Fruit fly (Drosophila melanogaster) whole organism, embryonic: Measurements from ENCODE around the gene CG14183.

ENCODE experiments used
- Adf1 ChIP-seq: fragments of 200-800 bp; sonication (Bioruptor generic); IDR thresholded peaks from 2 replicates; pipeline ENCODE4 v1.3.6; 2022; ENCODE audit warnings: missing biosample characterization, missing genetic modification characterization
- CG34376 ChIP-seq: fragments of 200-800 bp; sonication (Bioruptor generic); optimal IDR thresholded peaks from 2 replicates; lab custom pipeline; 2018; ENCODE audit warnings: missing biosample characterization, mild to moderate bottlenecking, missing genetic modification characterization
- CG7372 ChIP-seq: fragments of 200-800 bp; sonication (Bioruptor generic); IDR thresholded peaks from 2 replicates; pipeline ENCODE4 v1.3.6; 2022; ENCODE audit warnings: missing biosample characterization, missing genetic modification characterization
- Elba2 ChIP-seq: fragments of 200-800 bp; sonication (Bioruptor generic); optimal IDR thresholded peaks from 3 replicates; lab custom pipeline; 2016; ENCODE audit warnings: missing biosample characterization, missing genetic modification characterization
- Pdp1 ChIP-seq, 2 experiments: fragments of 200-800 bp; sonication (Bioruptor generic); optimal IDR thresholded peaks; 3 replicates each; lab custom pipeline; 2016; ENCODE audit warnings: missing biosample characterization in 2 of 2, missing genetic modification characterization in 2 of 2, mild to moderate bottlenecking in 1 of 2, moderate library complexity in 1 of 2
- Rfx ChIP-seq: fragments of 200-800 bp; sonication (Bioruptor generic); IDR thresholded peaks from 2 replicates; pipeline ENCODE4 v1.3.6; 2022; ENCODE audit warnings: missing biosample characterization, missing genetic modification characterization
- ash1 ChIP-seq: fragments of 200-800 bp; sonication (Bioruptor generic); optimal IDR thresholded peaks from 2 replicates; lab custom pipeline; 2018; ENCODE audit warnings: missing biosample characterization, mild to moderate bottlenecking, missing genetic modification characterization
- knrl ChIP-seq: fragments of 200-800 bp; sonication (Bioruptor generic); IDR thresholded peaks from 3 replicates; pipeline ENCODE4 v1.3.6; 2022; ENCODE audit warnings: missing biosample characterization, missing genetic modification characterization; ENCODE audit not compliant: partially characterized antibody
- slbo ChIP-seq: fragments of 200-800 bp; sonication (Bioruptor generic); IDR thresholded peaks from 2 replicates; pipeline ENCODE4 v1.3.6; 2022; ENCODE audit warnings: missing biosample characterization, missing genetic modification characterization

DNA sequence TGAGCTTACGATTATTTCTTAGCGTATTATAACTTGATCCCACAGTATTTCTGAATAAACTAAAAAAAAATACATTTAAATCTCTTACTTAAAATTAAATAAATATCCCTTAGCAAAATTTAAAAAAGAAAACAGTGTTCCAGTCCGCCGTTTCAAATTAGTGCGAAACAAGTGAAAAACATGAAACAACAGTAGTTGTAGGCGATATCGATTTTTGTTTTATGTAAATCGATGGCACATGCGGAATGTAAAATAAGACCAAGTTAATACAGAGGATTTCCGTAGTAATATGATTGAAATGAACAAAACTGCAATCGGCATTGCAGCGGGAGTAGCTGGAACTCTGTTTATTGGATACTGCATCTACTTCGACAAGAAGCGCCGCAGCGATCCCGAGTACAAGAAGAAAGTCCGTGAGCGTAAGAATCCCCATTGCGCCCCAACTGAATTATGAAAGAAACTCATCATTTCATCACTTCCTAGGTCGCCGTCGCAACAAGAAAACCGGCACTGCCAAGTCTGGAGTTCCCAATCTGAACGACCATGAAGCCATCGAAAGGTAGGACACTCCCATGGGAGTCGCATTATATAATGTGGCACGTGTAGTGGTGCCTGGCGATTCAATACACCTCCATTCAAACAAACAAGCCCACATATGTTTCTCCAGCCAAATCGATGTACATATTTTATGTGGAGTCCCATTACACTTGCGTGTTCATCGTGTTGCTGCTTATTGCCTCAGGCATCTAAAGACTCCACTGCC is 26.6 kb downstream of the CG14183 start:
- TF ChIP-seq CG7372 (GFP tag; lab: Robert Waterston, UW) (no peak), knrl (GFP tag; lab: Robert Waterston, UW) (no peak), slbo (GFP tag; lab: Robert Waterston, UW) (no peak), ash1 (GFP tag; lab: Kevin White, UChicago) (no peak), Pdp1 (GFP tag; optimal IDR thresholded peaks at IDR 0.05; lab: Kevin White, UChicago) (peak in 1 of 2 experiments; percentile 91), Rfx (GFP tag; lab: Robert Waterston, UW) (no peak), Elba2 (GFP tag; lab: Kevin White, UChicago) (no peak), CG34376 (GFP tag; lab: Kevin White, UChicago) (no peak), Adf1 (GFP tag; lab: Robert Waterston, UW) (no peak)
